Worm (Caenorhabditis elegans) whole organism, L4/young adult: Measurements from ENCODE around the gene T21C12.8.
A peak's percentile ranks its signal among the peaks of the same experiment; 100 is the strongest.

Experiments used
- W03F9.2 ChIP-seq: fragments of 150-350 bp; optimal IDR thresholded peaks from 2 replicates; lab custom pipeline; 2014; ENCODE audit warnings: missing biosample characterization, missing genetic modification characterization
- dao-5 ChIP-seq: sonication (generic microtip); optimal IDR thresholded peaks from 2 replicates; lab custom pipeline; 2016; ENCODE audit warnings: missing genotype, missing genetic modification characterization, moderate library complexity, missing compliant biosample characterization
- him-1 ChIP-seq: sonication (generic microtip); optimal IDR thresholded peaks from 2 replicates; lab custom pipeline; 2016; ENCODE audit warnings: missing genotype, missing genetic modification reagents, missing genetic modification characterization, missing compliant biosample characterization

Gene T21C12.8

DNA sequence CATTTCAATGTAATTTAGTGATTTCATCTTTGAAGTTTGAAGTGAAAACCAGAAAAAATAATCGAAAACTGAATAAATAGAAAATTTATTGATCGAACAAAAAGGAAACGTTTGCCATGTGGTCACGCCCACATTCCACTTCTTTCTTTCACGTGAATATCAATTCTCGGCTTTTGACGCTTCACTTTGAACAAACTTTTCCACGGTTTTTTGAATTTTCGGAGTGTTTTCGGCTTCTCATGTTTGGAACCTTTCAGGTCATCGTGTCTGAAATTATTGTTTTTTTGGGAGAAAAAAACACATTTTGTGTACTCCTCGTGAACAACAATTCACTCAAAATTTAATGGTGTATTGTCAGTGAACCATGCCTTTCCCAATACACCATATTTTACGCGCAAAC is at the start of gene T21C12.8:
Gene T21C12.8, minus strand, starts transcription at position 101 of the 400 bp plus-strand sequence.
- no peak for TF ChIP-seq W03F9.2 (tag; lab: Kevin White, UChicago)
- no peak for TF ChIP-seq him-1 (tag; lab: Kevin White, UChicago)

DNA sequence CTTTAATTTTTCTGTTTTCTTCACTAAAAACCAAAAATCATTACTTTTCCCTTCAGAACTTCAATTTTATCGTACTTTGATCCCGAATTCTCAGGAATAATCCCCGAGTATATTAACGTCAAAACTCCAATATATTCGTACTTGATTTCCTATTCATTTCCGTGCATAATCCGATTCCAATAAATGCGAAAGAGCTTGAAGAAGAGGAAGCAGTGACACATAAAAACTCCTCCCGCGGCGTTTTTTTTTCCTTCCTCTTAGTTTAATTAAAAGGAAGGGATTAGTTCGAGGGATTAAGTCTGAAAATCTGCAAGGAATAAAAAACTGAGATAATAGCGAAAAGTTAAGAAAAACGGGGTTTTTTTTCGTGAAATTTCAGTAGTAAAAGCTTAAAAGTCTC is 48.1 kb upstream of the T21C12.8 start:
- TF ChIP-seq W03F9.2 (tag; lab: Kevin White, UChicago), result no peak
- TF ChIP-seq him-1 (tag; lab: Kevin White, UChicago), result no peak
- no peak for TF ChIP-seq dao-5

DNA sequence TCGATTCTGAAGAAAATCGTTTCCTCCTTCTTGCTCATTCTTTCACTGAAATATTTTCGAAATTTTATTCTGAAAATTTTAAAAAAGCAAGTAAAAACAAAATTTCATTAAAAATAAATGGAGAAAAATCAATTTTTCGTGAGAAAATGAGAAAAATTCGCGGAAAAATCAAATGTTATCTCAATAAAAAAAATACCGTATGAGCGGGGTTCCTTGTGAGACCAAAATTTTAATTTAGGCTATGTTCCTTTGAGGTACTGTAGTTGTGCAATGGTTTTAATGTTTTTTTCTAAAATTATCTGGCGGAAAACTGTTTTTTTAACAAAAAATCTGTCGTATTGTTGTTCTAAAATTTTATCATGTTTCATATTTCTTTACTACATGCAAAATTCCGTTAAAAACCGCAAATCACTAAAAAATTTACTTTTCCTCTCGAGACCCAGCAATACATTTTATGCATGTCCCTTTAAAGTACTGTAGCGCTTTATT is 47.4 kb upstream of the T21C12.8 start, which contains the start of gene epg-6:
Gene epg-6, minus strand, starts transcription at position 51 of the 489 bp plus-strand sequence.
- TF ChIP-seq him-1 (tag; lab: Kevin White, UChicago), result no peak
- TF ChIP-seq W03F9.2 (tag; lab: Kevin White, UChicago), result peak; percentile 7
- no peak for TF ChIP-seq dao-5

DNA sequence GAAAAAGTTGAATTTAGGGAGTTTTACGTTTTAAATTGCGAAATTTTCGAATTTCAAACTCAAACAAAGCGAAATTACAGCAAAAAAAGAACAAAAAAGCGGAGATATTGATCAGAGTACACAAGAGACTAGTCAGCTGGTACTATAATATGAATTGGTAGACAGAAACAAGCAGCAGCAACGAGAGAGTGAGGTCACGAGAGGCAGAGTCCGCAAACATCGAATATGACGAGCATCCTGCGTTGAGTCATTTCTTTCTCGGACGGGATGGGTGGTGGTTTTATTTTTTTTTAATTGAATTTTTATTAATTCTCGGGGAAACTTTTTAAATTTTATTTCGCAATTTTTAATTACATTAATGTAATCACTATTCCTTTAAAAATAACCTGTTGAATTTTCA is 46.9 kb upstream of the T21C12.8 start:
- no peak for TF ChIP-seq him-1 (tag; lab: Kevin White, UChicago)
- peak; percentile 87 for TF ChIP-seq W03F9.2 (tag; lab: Kevin White, UChicago)
- no peak for TF ChIP-seq dao-5

DNA sequence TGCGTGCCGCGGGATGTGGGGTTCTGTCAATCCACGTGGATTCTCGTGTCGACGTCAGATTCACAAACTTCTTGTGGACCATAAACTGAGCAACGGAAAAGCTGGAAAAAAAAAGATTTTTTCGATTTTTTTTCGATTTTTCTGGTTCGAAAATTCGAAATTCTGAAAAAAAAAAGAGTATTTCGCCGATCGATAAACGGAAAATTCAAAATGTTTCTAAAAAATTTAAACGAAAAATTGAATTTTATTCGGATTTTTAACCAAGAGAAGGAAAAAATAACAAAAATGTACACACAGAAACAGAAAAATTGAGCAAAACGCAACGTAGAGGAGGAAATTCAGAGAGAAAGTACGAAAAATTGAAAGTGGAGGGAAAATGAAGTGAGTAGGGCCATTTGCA is 43.6 kb upstream of the T21C12.8 start, which contains the start of gene Y39A1A.3:
Gene Y39A1A.3, minus strand, starts transcription at position 101 of the 400 bp plus-strand sequence.
- TF ChIP-seq him-1 (tag; lab: Kevin White, UChicago) (no peak), dao-5 (no peak), W03F9.2 (tag; lab: Kevin White, UChicago) (no peak)

DNA sequence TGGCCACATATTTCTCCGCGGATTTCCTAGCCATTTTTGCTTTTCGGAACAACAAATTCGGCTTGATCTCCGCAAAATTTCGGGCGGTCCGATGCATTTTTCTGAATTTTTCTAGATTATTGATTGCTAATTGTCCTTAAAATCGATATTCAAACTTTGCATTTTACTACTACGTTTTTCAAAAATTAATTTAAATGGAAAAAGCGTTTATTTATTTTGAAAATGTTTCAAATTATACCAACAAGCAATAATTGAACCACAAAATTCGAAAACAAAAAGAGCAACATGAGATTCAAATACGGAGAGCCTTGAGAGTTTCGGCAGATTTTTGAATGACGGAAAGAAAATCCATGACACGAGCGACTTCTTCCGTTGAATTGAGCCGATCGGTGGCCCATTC is 42.2 kb upstream of the T21C12.8 start, which contains the start of gene Y45F3A.9:
Gene Y45F3A.9, minus strand, starts transcription at position 101 of the 400 bp plus-strand sequence.
- TF ChIP-seq dao-5 (no peak), him-1 (tag; lab: Kevin White, UChicago) (no peak), W03F9.2 (tag; lab: Kevin White, UChicago) (no peak)

DNA sequence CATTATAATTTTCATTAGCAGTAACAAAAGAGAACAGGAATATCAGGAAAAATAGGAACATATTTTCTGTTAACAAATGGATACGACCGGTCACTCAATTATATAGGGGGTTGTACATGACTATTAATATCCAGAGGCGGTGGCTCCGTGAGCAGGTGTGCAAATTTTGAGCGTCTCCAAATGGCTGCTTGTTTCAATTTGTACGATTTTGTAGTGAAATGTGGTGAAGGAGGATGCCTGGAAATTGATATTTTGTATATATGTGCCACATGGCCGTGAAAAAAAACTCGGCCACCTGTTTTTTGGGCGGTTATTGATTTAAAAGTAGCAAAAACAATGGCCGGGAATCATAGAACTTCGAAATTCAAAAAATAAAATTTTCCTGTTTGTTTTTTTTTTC is 39.9 kb upstream of the T21C12.8 start, which contains the start of gene Y45F3A.8:
Gene Y45F3A.8, minus strand, starts transcription at position 101 of the 400 bp plus-strand sequence.
- TF ChIP-seq W03F9.2 (tag; lab: Kevin White, UChicago) (no peak), dao-5 (no peak), him-1 (tag; lab: Kevin White, UChicago) (no peak)

DNA sequence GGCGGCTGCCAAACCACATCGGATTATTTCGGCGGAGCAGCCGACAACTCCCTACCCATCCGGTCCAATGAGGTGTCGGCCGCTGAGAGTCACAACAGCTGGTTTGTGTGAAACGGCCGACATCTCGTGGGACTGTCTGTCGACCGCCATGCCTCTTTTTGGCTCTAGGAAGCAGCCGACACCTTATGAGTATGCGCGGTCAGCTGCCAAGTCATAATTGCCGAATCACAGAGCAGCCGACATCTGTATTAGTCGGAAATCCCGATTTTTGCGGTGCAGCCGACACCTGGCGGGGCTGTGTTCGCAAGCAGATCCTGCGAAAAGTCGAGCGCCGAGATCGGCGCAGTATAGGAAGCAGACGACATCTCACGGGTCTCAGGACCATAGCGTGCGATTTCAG is 39.2 kb upstream of the T21C12.8 start:
- TF ChIP-seq him-1 (tag; lab: Kevin White, UChicago) (no peak), dao-5 (no peak), W03F9.2 (tag; lab: Kevin White, UChicago) (no peak)

DNA sequence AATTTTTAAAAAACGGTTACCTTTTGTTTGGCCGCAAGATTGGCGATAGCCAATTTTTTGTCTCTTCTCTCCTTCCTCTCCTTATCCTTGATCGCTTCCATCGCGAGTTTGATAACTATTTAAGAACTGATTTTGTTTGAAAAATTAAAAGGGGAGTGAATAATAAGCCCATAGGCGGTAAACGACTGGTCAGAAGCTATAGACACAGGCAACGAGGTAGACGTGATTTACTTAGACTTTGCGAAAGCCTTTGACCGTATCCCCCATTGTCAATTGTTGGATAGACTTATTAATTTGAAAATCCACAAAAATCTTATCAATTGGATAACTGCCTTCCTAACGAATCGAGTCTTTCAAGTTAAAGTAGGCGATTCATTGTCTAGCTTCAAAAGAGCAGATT is 33.4 kb upstream of the T21C12.8 start, which contains the start of gene Y45F3A.5:
Gene Y45F3A.5, minus strand, starts transcription at position 101 of the 400 bp plus-strand sequence.
- TF ChIP-seq him-1 (tag; lab: Kevin White, UChicago), result no peak
- TF ChIP-seq dao-5, result no peak
- no peak for TF ChIP-seq W03F9.2 (tag; lab: Kevin White, UChicago)

DNA sequence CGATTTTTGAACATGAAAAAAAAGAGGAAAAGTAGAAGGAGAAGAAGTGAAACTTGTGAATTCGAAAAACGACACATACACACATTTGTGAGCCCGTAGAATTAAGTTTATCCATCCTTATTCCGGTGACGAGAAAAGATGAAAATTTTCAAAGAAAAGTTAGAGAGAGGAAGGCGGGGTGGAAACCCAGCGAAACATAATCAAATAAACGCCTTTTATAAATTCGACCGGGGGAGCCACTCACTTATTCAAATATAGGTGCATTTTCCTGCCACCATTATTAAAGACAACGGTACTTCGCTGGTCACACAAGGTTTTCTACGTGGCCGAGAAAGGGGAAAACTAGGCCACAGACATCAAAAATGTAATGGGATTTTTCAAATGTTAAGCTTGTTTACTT is 30.7 kb upstream of the T21C12.8 start:
- TF ChIP-seq dao-5, result no peak
- no peak for TF ChIP-seq him-1 (tag; lab: Kevin White, UChicago)
- TF ChIP-seq W03F9.2 (tag; lab: Kevin White, UChicago), result no peak

DNA sequence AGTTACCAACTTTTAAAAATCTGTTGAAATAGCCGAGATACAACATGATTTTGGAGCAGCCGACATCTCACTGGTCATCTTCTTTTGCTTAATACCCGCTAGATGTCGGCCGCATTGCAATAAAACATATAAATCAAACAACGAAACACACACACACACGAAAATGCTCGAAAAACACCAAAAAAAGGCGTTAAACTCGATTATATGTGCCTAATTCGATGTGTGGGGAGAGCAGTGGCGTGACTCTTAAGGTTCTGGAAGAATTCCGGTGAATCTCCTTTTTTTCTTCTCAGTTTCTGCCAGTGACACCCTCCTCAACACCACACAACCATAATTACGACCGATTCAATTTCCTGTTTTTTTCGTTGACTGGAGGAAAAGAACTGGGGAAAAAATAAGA is 27.4 kb upstream of the T21C12.8 start:
- TF ChIP-seq W03F9.2 (tag; lab: Kevin White, UChicago) (no peak), him-1 (tag; lab: Kevin White, UChicago) (no peak), dao-5 (no peak)

DNA sequence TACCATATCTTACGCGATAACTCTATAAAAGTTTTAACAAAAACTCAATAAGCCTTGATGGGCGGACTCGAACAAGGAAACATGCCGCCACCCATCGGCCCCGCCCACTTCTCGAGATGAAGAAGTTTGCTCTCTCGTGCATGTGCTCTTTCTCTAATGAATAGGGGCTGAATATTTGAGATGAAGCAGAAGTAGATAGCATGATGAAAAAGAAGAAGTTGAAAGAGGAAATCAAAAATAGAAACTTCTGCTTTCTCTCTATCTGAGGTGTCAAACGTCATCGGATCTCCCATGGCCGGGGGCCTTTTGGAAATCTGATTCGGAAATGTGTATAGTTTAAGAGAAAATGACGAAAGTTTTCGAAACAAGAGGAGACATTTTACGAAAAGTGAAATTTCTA is 26.0 kb upstream of the T21C12.8 start:
- TF ChIP-seq dao-5 (no peak), him-1 (tag; lab: Kevin White, UChicago) (no peak), W03F9.2 (tag; lab: Kevin White, UChicago) (no peak)

DNA sequence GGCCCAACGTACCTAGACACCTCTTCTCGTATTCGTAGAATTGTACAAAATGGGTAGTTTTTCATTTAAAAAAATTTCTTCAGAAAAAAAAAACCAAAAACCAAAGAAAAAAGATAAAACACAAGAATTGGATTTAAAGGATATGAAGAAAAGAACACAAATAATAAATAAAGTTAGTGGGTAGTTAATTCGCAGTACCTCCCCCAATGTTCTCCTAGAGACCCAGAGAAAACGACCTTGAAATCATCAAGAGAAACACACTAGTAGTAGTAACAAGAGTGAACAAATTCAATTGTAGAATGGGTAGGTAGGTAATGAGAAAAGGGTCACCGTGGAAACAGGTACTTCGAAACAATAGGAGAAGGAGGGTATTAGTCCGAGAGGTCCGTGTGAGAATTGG is 25.0 kb upstream of the T21C12.8 start:
- no peak for TF ChIP-seq him-1 (tag; lab: Kevin White, UChicago)
- TF ChIP-seq W03F9.2 (tag; lab: Kevin White, UChicago), result no peak
- TF ChIP-seq dao-5, result no peak

DNA sequence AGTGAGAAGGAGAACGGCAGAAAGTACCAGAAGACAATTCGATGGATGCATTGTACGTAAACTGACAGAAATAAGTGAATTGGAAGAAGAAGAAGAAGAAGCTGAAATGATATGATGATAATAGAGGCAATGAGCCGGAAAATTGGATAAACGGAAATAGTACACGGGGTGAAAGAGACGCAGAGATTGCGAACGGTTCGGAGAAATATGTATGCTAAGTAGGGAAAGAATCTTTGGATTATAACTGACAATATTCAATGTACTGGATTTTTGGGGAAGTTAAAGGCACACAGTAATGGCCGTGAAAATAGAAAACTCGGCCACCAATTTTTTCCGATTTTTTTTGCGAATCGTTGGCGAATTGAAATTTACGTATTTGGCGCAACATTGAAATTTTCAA is 22.5 kb upstream of the T21C12.8 start, which contains the start of gene Y45F3A.4:
Gene Y45F3A.4, minus strand, starts transcription at position 101 of the 400 bp plus-strand sequence.
- no peak for TF ChIP-seq him-1 (tag; lab: Kevin White, UChicago)
- TF ChIP-seq W03F9.2 (tag; lab: Kevin White, UChicago), result no peak
- no peak for TF ChIP-seq dao-5

DNA sequence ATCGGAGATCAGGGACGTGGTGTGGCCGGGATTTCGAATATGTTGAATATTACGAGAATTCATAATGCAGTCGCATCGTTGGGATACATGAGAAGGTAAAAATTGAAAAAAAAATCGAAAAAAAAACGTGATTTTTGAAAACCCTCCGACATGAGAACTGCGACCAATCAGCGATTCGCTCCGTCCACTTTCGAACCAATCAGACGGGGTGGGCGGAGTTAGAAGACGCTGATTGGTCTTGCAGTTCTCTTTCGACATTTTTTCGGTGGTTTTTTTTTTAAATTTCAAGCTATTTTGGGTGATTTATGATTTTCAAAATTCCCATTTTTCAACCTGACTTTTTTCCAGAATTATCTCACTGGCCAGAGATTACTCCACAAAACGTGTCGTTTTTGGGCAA is 16.4 kb upstream of the T21C12.8 start:
- TF ChIP-seq him-1 (tag; lab: Kevin White, UChicago) (no peak), dao-5 (no peak), W03F9.2 (tag; lab: Kevin White, UChicago) (no peak)
